Worm (Caenorhabditis elegans): Measurements from ENCODE around the gene Y73B6BL.288.

The Y73B6BL.288 gene

ce11 chrIV:6323654-6324224, 18.6 kb downstream of the Y73B6BL.288 start, which contains the start of gene sqd-1:
TSS of gene sqd-1 (plus strand) at chrIV:6324174.
- no peak for TF ChIP-seq elt-1 (tag; optimal IDR thresholded peaks at IDR 0.05; ENCODE audit: borderline replicate concordance, insufficient read depth)
- TF ChIP-seq mab-5 (tag; optimal IDR thresholded peaks at IDR 0.05), result no peak
- TF ChIP-seq drap-1 (GFP tag; optimal IDR thresholded peaks at IDR 0.05), result peak; percentile 72
- no peak for TF ChIP-seq ceh-83 (GFP tag; optimal IDR thresholded peaks at IDR 0.05)
- TF ChIP-seq nhr-28 (tag; optimal IDR thresholded peaks at IDR 0.05), result no peak
- peak; percentile 78 for TF ChIP-seq hlh-1 (tag; optimal IDR thresholded peaks at IDR 0.05)
- no peak for TF ChIP-seq elt-3 (tag; optimal IDR thresholded peaks at IDR 0.05)
- peak; percentile 84 for TF ChIP-seq mep-1 (tag; optimal IDR thresholded peaks at IDR 0.05)
- peak; percentile 98 for TF ChIP-seq pha-4 (tag; optimal IDR thresholded peaks at IDR 0.05)
- TF ChIP-seq sptf-1 (tag; optimal IDR thresholded peaks at IDR 0.05), result peak; percentile 86
- TF ChIP-seq unc-120 (tag; optimal IDR thresholded peaks at IDR 0.05; ENCODE audit: poor library complexity, severe bottlenecking), result peak; percentile 68
- peak; percentile 76 for TF ChIP-seq ces-1 (GFP tag; optimal IDR thresholded peaks at IDR 0.05)
- peak; percentile 72 for TF ChIP-seq mls-2 (tag; optimal IDR thresholded peaks at IDR 0.05)
- TF ChIP-seq ceh-43 (GFP tag; optimal IDR thresholded peaks at IDR 0.05), result no peak
- no peak for TF ChIP-seq blmp-1 (tag; optimal IDR thresholded peaks at IDR 0.05)
- peak; percentile 65 for TF ChIP-seq cnd-1 (tag; optimal IDR thresholded peaks at IDR 0.05)
- TF ChIP-seq unc-62 (GFP tag; optimal IDR thresholded peaks at IDR 0.05), result peak; percentile 69
- TF ChIP-seq lin-32 (GFP tag; optimal IDR thresholded peaks at IDR 0.05), result peak; percentile 47
- peak; percentile 92 for TF ChIP-seq lin-13 (tag; optimal IDR thresholded peaks at IDR 0.05)
- TF ChIP-seq ztf-11 (tag; optimal IDR thresholded peaks at IDR 0.05), result no peak
- peak; percentile 22 for TF ChIP-seq bed-3 (GFP tag; optimal IDR thresholded peaks at IDR 0.05)
- no peak for TF ChIP-seq sem-2 (GFP tag; optimal IDR thresholded peaks at IDR 0.05)
- no peak for TF ChIP-seq snpc-4 (tag; optimal IDR thresholded peaks at IDR 0.05)
- TF ChIP-seq nhr-12 (tag; optimal IDR thresholded peaks at IDR 0.05), result no peak
- peak; percentile 93 for TF ChIP-seq nhr-237 (tag; optimal IDR thresholded peaks at IDR 0.05)
- TF ChIP-seq lsy-2 (tag; optimal IDR thresholded peaks at IDR 0.05), result peak; percentile 97
- no peak for TF ChIP-seq tbx-8 (GFP tag; optimal IDR thresholded peaks at IDR 0.05)
- no peak for TF ChIP-seq flh-1 (GFP tag; optimal IDR thresholded peaks at IDR 0.05)
- TF ChIP-seq zip-8 (tag; optimal IDR thresholded peaks at IDR 0.05), result no peak
- TF ChIP-seq nhr-76 (tag; optimal IDR thresholded peaks at IDR 0.05), result no peak
- TF ChIP-seq M03D4.4 (tag; optimal IDR thresholded peaks at IDR 0.05), result peak; percentile 76
- TF ChIP-seq nhr-2 (tag; optimal IDR thresholded peaks at IDR 0.05), result peak; percentile 46
- TF ChIP-seq unc-39 (tag; optimal IDR thresholded peaks at IDR 0.05), result no peak
- TF ChIP-seq ceh-39 (tag; optimal IDR thresholded peaks at IDR 0.05), result peak; percentile 80
- TF ChIP-seq ham-2 (GFP tag; optimal IDR thresholded peaks at IDR 0.05), result peak; percentile 64

ce11 chrIV:6321667-6322066, 20.7 kb downstream of the Y73B6BL.288 start, which contains the start of gene Y73B6BL.29:
TSS of gene Y73B6BL.29 (plus strand) at chrIV:6321929.
- no peak for TF ChIP-seq ztf-11 (tag; optimal IDR thresholded peaks at IDR 0.05)
- peak; percentile 98 for TF ChIP-seq ces-1 (GFP tag; optimal IDR thresholded peaks at IDR 0.05)
- TF ChIP-seq M03D4.4 (tag; optimal IDR thresholded peaks at IDR 0.05), result no peak
- peak; percentile 77 for TF ChIP-seq lsy-2 (tag; optimal IDR thresholded peaks at IDR 0.05)
- no peak for TF ChIP-seq unc-62 (GFP tag; optimal IDR thresholded peaks at IDR 0.05)
- peak; percentile 59 for TF ChIP-seq ceh-39 (tag; optimal IDR thresholded peaks at IDR 0.05)
- peak; percentile 50 for TF ChIP-seq nhr-237 (tag; optimal IDR thresholded peaks at IDR 0.05)
- peak; percentile 67 for TF ChIP-seq mep-1 (tag; optimal IDR thresholded peaks at IDR 0.05)
- no peak for TF ChIP-seq nhr-12 (tag; optimal IDR thresholded peaks at IDR 0.05)
- TF ChIP-seq elt-1 (tag; optimal IDR thresholded peaks at IDR 0.05; ENCODE audit: borderline replicate concordance, insufficient read depth), result no peak
- peak; percentile 93 for TF ChIP-seq zip-8 (tag; optimal IDR thresholded peaks at IDR 0.05)
- TF ChIP-seq unc-120 (tag; optimal IDR thresholded peaks at IDR 0.05; ENCODE audit: poor library complexity, severe bottlenecking), result no peak
- TF ChIP-seq lin-32 (GFP tag; optimal IDR thresholded peaks at IDR 0.05), result no peak
- peak; percentile 52 for TF ChIP-seq ceh-43 (GFP tag; optimal IDR thresholded peaks at IDR 0.05)
- TF ChIP-seq lin-13 (tag; optimal IDR thresholded peaks at IDR 0.05), result no peak
- peak; percentile 56 for TF ChIP-seq nhr-2 (tag; optimal IDR thresholded peaks at IDR 0.05)
- peak; percentile 68 for TF ChIP-seq sptf-1 (tag; optimal IDR thresholded peaks at IDR 0.05)
- TF ChIP-seq sem-2 (GFP tag; optimal IDR thresholded peaks at IDR 0.05), result no peak
- no peak for TF ChIP-seq bed-3 (GFP tag; optimal IDR thresholded peaks at IDR 0.05)
- no peak for TF ChIP-seq mab-5 (tag; optimal IDR thresholded peaks at IDR 0.05)
- no peak for TF ChIP-seq unc-39 (tag; optimal IDR thresholded peaks at IDR 0.05)
- no peak for TF ChIP-seq nhr-76 (tag; optimal IDR thresholded peaks at IDR 0.05)
- TF ChIP-seq blmp-1 (tag; optimal IDR thresholded peaks at IDR 0.05), result no peak
- peak; percentile 12 for TF ChIP-seq drap-1 (GFP tag; optimal IDR thresholded peaks at IDR 0.05)
- TF ChIP-seq pha-4 (tag; optimal IDR thresholded peaks at IDR 0.05), result peak; percentile 54
- TF ChIP-seq elt-3 (tag; optimal IDR thresholded peaks at IDR 0.05), result no peak

All from whole organism, mixed stage, embryonic.